Worm (Caenorhabditis elegans) whole organism, L1 larva: Measurements from ENCODE around the gene K03H9.3.

ENCODE experiments used
- C04F5.9 ChIP-seq: sonication (generic microtip); optimal IDR thresholded peaks from 2 replicates; lab custom pipeline; 2016; ENCODE audit warnings: missing genetic modification characterization, missing compliant biosample characterization
- aly-2 ChIP-seq: fragments of 150-350 bp; optimal IDR thresholded peaks from 2 replicates; lab custom pipeline; 2014; ENCODE audit warnings: missing biosample characterization, missing genetic modification characterization
- ets-5 ChIP-seq: fragments of 200-800 bp; sonication (Bioruptor generic); IDR thresholded peaks from 2 replicates; pipeline ENCODE4 v1.3.6; 2022; ENCODE audit warnings: missing genetic modification characterization, missing compliant biosample characterization
- fkh-10 ChIP-seq: sonication (generic microtip); optimal IDR thresholded peaks from 2 replicates; lab custom pipeline; 2017; ENCODE audit warnings: missing biosample characterization, missing genetic modification reagents, missing genetic modification characterization
- lin-35 ChIP-seq, 2 experiments: fragments of 150-350 bp; optimal IDR thresholded peaks; 2 replicates each; lab custom pipeline; 2014; ENCODE audit warnings: missing biosample characterization in 2 of 2, missing genetic modification characterization in 2 of 2, missing genetic modification reagents in 2 of 2
- lir-3 ChIP-seq: sonication (generic microtip); optimal IDR thresholded peaks from 2 replicates; lab custom pipeline; 2016; ENCODE audit warnings: mild to moderate bottlenecking, missing genetic modification characterization, moderate library complexity, missing compliant biosample characterization; ENCODE audit not compliant: poor library complexity
- lsy-2 ChIP-seq, 2 experiments: fragments of 150-350 bp; optimal IDR thresholded peaks; 2 replicates each; lab custom pipeline; 2014; ENCODE audit warnings: missing biosample characterization in 2 of 2, missing genetic modification characterization in 2 of 2
- nhr-11 ChIP-seq: fragments of 150-350 bp; optimal IDR thresholded peaks from 2 replicates; lab custom pipeline; 2014; ENCODE audit warnings: missing biosample characterization, missing genetic modification characterization
- nhr-28 ChIP-seq: fragments of 150-350 bp; optimal IDR thresholded peaks from 2 replicates; lab custom pipeline; 2014; ENCODE audit warnings: missing biosample characterization, missing genetic modification characterization
- sup-37 ChIP-seq: fragments of 200-800 bp; sonication (Bioruptor generic); optimal IDR thresholded peaks from 2 replicates; lab custom pipeline; 2018; ENCODE audit warnings: mild to moderate bottlenecking, missing genetic modification characterization, missing compliant biosample characterization
- swsn-7 ChIP-seq: sonication (generic microtip); optimal IDR thresholded peaks from 2 replicates; lab custom pipeline; 2016; ENCODE audit warnings: missing genetic modification characterization, missing compliant biosample characterization

DNA sequence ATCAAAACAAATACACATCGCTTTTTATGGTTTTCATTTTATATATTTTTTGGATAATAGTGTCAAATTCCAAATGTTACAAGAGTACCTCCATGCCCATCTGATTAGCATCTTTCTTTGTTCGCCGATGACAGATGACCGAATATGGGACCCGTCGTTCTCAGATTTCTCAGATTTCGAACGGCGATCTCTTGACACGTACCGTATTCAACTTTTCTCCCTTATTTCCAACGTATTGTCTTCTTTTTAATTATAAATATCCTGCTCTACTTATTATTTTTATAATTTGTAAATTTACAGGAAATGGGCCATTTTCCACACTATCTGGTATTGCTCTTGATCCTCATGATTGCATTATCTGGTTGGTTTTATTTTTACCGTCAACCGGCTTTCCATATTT, 24.5 kb upstream of the K03H9.3 start, which contains the start of gene zig-10:
- TF ChIP-seq lir-3 (no peak), fkh-10 (GFP tag; lab: Kevin White, UChicago) (no peak), sup-37 (GFP tag; lab: Kevin White, UChicago) (no peak), lsy-2 (tag; optimal IDR thresholded peaks at IDR 0.05; lab: Kevin White, UChicago) (no peak), aly-2 (tag; lab: Kevin White, UChicago) (no peak), C04F5.9 (tag; lab: Kevin White, UChicago) (no peak), nhr-28 (tag; lab: Kevin White, UChicago) (no peak), ets-5 (GFP tag; lab: Robert Waterston, UW) (no peak), nhr-11 (tag; lab: Kevin White, UChicago) (no peak), swsn-7 (no peak), lin-35 (GFP tag; optimal IDR thresholded peaks at IDR 0.05; lab: Kevin White, UChicago) (no peak)
